Fruit fly (Drosophila melanogaster) whole organism, embryonic: Measurements from ENCODE around the gene CG32625.

Experiments used
- BEAF-32 ChIP-seq: fragments of 200-800 bp; sonication (Bioruptor generic); optimal IDR thresholded peaks from 3 replicates; lab custom pipeline; 2017; ENCODE audit warnings: missing biosample characterization, missing genetic modification characterization, mild to moderate bottlenecking, moderate library complexity, missing genetic modification reagents
- BtbVII ChIP-seq: fragments of 200-800 bp; sonication (Bioruptor generic); optimal IDR thresholded peaks from 3 replicates; lab custom pipeline; 2017; ENCODE audit warnings: missing biosample characterization, mild to moderate bottlenecking, missing genetic modification characterization
- Bteb2 ChIP-seq: fragments of 200-800 bp; sonication (Bioruptor generic); optimal IDR thresholded peaks from 2 replicates; lab custom pipeline; 2016; ENCODE audit warnings: missing biosample characterization, missing genetic modification characterization
- CG10321 ChIP-seq: fragments of 200-800 bp; sonication (Bioruptor generic); IDR thresholded peaks from 2 replicates; pipeline ENCODE4 v1.3.6; 2022; ENCODE audit warnings: missing biosample characterization, missing genetic modification characterization
- CG10979 ChIP-seq: fragments of 200-800 bp; sonication (Bioruptor generic); optimal IDR thresholded peaks from 2 replicates; lab custom pipeline; 2018; ENCODE audit warnings: missing biosample characterization, mild to moderate bottlenecking, missing genetic modification characterization, moderate library complexity
- CG11093 ChIP-seq: fragments of 200-800 bp; sonication (Bioruptor generic); IDR thresholded peaks from 3 replicates; pipeline ENCODE4 v1.3.6; 2022; ENCODE audit warnings: missing biosample characterization, missing genetic modification characterization
- CG11247 ChIP-seq: fragments of 200-800 bp; sonication (Bioruptor generic); IDR thresholded peaks from 2 replicates; pipeline ENCODE4 v1.3.6; 2022; ENCODE audit warnings: missing biosample characterization, missing genetic modification characterization
- CG11456 ChIP-seq: fragments of 200-800 bp; sonication (Bioruptor generic); IDR thresholded peaks from 3 replicates; pipeline ENCODE4 v1.3.6; 2022; ENCODE audit warnings: missing biosample characterization, missing genetic modification characterization
- CG12391 ChIP-seq: fragments of 200-800 bp; sonication (Bioruptor generic); optimal IDR thresholded peaks from 3 replicates; lab custom pipeline; 2018; ENCODE audit warnings: missing biosample characterization, mild to moderate bottlenecking, missing genetic modification characterization, moderate library complexity
- CG15011 ChIP-seq: fragments of 200-800 bp; sonication (Bioruptor generic); optimal IDR thresholded peaks from 3 replicates; lab custom pipeline; 2018; ENCODE audit warnings: missing biosample characterization, mild to moderate bottlenecking, missing genetic modification characterization
- CG15073 ChIP-seq: fragments of 200-800 bp; sonication (Bioruptor generic); optimal IDR thresholded peaks from 2 replicates; lab custom pipeline; 2016; ENCODE audit warnings: missing biosample characterization, missing genetic modification characterization
- CG15514 ChIP-seq: fragments of 200-800 bp; sonication (Bioruptor generic); optimal IDR thresholded peaks from 3 replicates; lab custom pipeline; 2017; ENCODE audit warnings: missing biosample characterization, missing genetic modification characterization, mild to moderate bottlenecking, moderate library complexity, missing genetic modification reagents
- CG17359 ChIP-seq: fragments of 200-800 bp; sonication (Bioruptor generic); optimal IDR thresholded peaks from 3 replicates; lab custom pipeline; 2018; ENCODE audit warnings: missing biosample characterization, mild to moderate bottlenecking, missing genetic modification characterization, moderate library complexity
- CG17802 ChIP-seq: fragments of 200-800 bp; sonication (Bioruptor generic); optimal IDR thresholded peaks from 2 replicates; lab custom pipeline; 2018; ENCODE audit warnings: missing biosample characterization, mild to moderate bottlenecking, missing genetic modification characterization, moderate library complexity
- CG2116 ChIP-seq: fragments of 200-800 bp; sonication (Bioruptor generic); optimal IDR thresholded peaks from 3 replicates; lab custom pipeline; 2018; ENCODE audit warnings: missing biosample characterization, mild to moderate bottlenecking, missing genetic modification characterization
- CG31224 ChIP-seq: fragments of 200-800 bp; sonication (Bioruptor generic); IDR thresholded peaks from 2 replicates; pipeline ENCODE4 v1.3.6; 2022; ENCODE audit warnings: missing biosample characterization, missing genetic modification characterization
- CG34376 ChIP-seq: fragments of 200-800 bp; sonication (Bioruptor generic); optimal IDR thresholded peaks from 2 replicates; lab custom pipeline; 2018; ENCODE audit warnings: missing biosample characterization, mild to moderate bottlenecking, missing genetic modification characterization
- CG3847 ChIP-seq: fragments of 200-800 bp; sonication (Bioruptor generic); IDR thresholded peaks from 2 replicates; pipeline ENCODE4 v1.3.6; 2022; ENCODE audit warnings: missing biosample characterization, missing genetic modification characterization
- CG42726 ChIP-seq: fragments of 200-800 bp; sonication (Bioruptor generic); IDR thresholded peaks from 2 replicates; pipeline ENCODE4 v1.3.6; 2022; ENCODE audit warnings: missing biosample characterization, missing genetic modification characterization; ENCODE audit not compliant: partially characterized antibody
- CG6175 ChIP-seq: fragments of 200-800 bp; sonication (Bioruptor generic); IDR thresholded peaks from 3 replicates; pipeline ENCODE4 v1.3.6; 2022; ENCODE audit warnings: missing biosample characterization, missing genetic modification characterization
- CG6683 ChIP-seq: fragments of 200-800 bp; sonication (Bioruptor generic); optimal IDR thresholded peaks from 2 replicates; lab custom pipeline; 2017; ENCODE audit warnings: missing biosample characterization, mild to moderate bottlenecking, missing genetic modification characterization, missing genetic modification reagents
- CG6813 ChIP-seq: fragments of 200-800 bp; sonication (Bioruptor generic); optimal IDR thresholded peaks from 2 replicates; lab custom pipeline; 2017; ENCODE audit warnings: missing biosample characterization, missing genetic modification characterization, mild to moderate bottlenecking, moderate library complexity, missing genetic modification reagents
- CG7372 ChIP-seq: fragments of 200-800 bp; sonication (Bioruptor generic); IDR thresholded peaks from 2 replicates; pipeline ENCODE4 v1.3.6; 2022; ENCODE audit warnings: missing biosample characterization, missing genetic modification characterization
- CG9797 ChIP-seq: fragments of 200-800 bp; sonication (Bioruptor generic); optimal IDR thresholded peaks from 3 replicates; lab custom pipeline; 2018; ENCODE audit warnings: missing biosample characterization, mild to moderate bottlenecking, missing genetic modification characterization
- CG9932 ChIP-seq: fragments of 200-800 bp; sonication (Bioruptor generic); IDR thresholded peaks from 2 replicates; pipeline ENCODE4 v1.3.6; 2022; ENCODE audit warnings: missing biosample characterization, missing genetic modification characterization
- Dad ChIP-seq: fragments of 200-800 bp; sonication (Bioruptor generic); optimal IDR thresholded peaks from 3 replicates; lab custom pipeline; 2016; ENCODE audit warnings: missing biosample characterization, missing genetic modification characterization
- Dek ChIP-seq: fragments of 200-800 bp; sonication (Bioruptor generic); optimal IDR thresholded peaks from 3 replicates; lab custom pipeline; 2019; ENCODE audit warnings: missing biosample characterization, mild to moderate bottlenecking, missing genetic modification characterization, moderate library complexity
- E2f1 ChIP-seq: fragments of 200-800 bp; sonication (Bioruptor generic); IDR thresholded peaks from 2 replicates; pipeline ENCODE4 v1.3.6; 2022; ENCODE audit warnings: missing biosample characterization, missing genetic modification characterization
- Ets97D ChIP-seq: fragments of 200-800 bp; sonication (Bioruptor generic); optimal IDR thresholded peaks from 3 replicates; lab custom pipeline; 2016; ENCODE audit warnings: missing biosample characterization, missing genetic modification characterization
- Fer2 ChIP-seq: fragments of 200-800 bp; sonication (Bioruptor generic); optimal IDR thresholded peaks from 2 replicates; lab custom pipeline; 2018; ENCODE audit warnings: missing biosample characterization, mild to moderate bottlenecking, missing genetic modification characterization, moderate library complexity
- Mes4 ChIP-seq: fragments of 200-800 bp; sonication (Bioruptor generic); optimal IDR thresholded peaks from 2 replicates; lab custom pipeline; 2016; ENCODE audit warnings: missing biosample characterization, missing genetic modification characterization
- Myb ChIP-seq: fragments of 200-800 bp; sonication (Bioruptor generic); optimal IDR thresholded peaks from 2 replicates; lab custom pipeline; 2016; ENCODE audit warnings: missing biosample characterization, missing genetic modification characterization
- NFAT ChIP-seq: fragments of 200-800 bp; sonication (Bioruptor generic); IDR thresholded peaks from 2 replicates; pipeline ENCODE4 v1.3.6; 2022; ENCODE audit warnings: missing biosample characterization, missing genetic modification characterization
- PHDP ChIP-seq: fragments of 200-800 bp; sonication (Bioruptor generic); optimal IDR thresholded peaks from 3 replicates; lab custom pipeline; 2018; ENCODE audit warnings: missing biosample characterization, mild to moderate bottlenecking, missing genetic modification characterization, moderate library complexity
- Spps ChIP-seq: fragments of 200-800 bp; sonication (Bioruptor generic); optimal IDR thresholded peaks from 2 replicates; lab custom pipeline; 2018; ENCODE audit warnings: missing biosample characterization, mild to moderate bottlenecking, missing genetic modification characterization
- Stat92E ChIP-seq, 3 experiments: fragments of >200 bp in 2 of 3; fragments of 200-800 bp in 1 of 3; sonication (Bioruptor generic) in 1 of 3; optimal IDR thresholded peaks; 2 replicates each; lab custom pipeline; 2017 to 2019; ENCODE audit warnings: missing biosample characterization in 3 of 3, missing genetic modification characterization in 3 of 3, mild to moderate bottlenecking in 1 of 3, moderate library complexity in 1 of 3
- TFAM ChIP-seq: fragments of 200-800 bp; sonication (Bioruptor generic); optimal IDR thresholded peaks from 2 replicates; lab custom pipeline; 2017; ENCODE audit warnings: missing biosample characterization, missing genetic modification characterization, inconsistent platforms
- Taf1 ChIP-seq: fragments of 200-800 bp; sonication (Bioruptor generic); IDR thresholded peaks from 2 replicates; pipeline ENCODE4 v1.3.6; 2022; ENCODE audit warnings: missing biosample characterization, missing genetic modification characterization
- corto ChIP-seq: fragments of 200-800 bp; sonication (Bioruptor generic); optimal IDR thresholded peaks from 2 replicates; lab custom pipeline; 2016; ENCODE audit warnings: missing biosample characterization, mild to moderate bottlenecking, missing genetic modification characterization, moderate library complexity
- dati ChIP-seq: fragments of 200-800 bp; sonication (Bioruptor generic); IDR thresholded peaks from 2 replicates; pipeline ENCODE4 v1.3.6; 2022; ENCODE audit warnings: missing biosample characterization, missing genetic modification characterization
- emc ChIP-seq: fragments of 200-800 bp; sonication (Bioruptor generic); optimal IDR thresholded peaks from 2 replicates; lab custom pipeline; 2016; ENCODE audit warnings: missing biosample characterization, missing genetic modification characterization
- fd64A ChIP-seq: fragments of 200-800 bp; sonication (Bioruptor generic); optimal IDR thresholded peaks from 3 replicates; lab custom pipeline; 2018; ENCODE audit warnings: missing biosample characterization, mild to moderate bottlenecking, missing genetic modification characterization
- jumu ChIP-seq: fragments of 200-800 bp; sonication (Bioruptor generic); optimal IDR thresholded peaks from 3 replicates; lab custom pipeline; 2016; ENCODE audit warnings: missing biosample characterization, missing genetic modification characterization
- mirr ChIP-seq: fragments of 200-800 bp; sonication (Bioruptor generic); optimal IDR thresholded peaks from 3 replicates; lab custom pipeline; 2018; ENCODE audit warnings: missing biosample characterization, mild to moderate bottlenecking, missing genetic modification characterization
- oc ChIP-seq: fragments of 200-800 bp; sonication (Bioruptor generic); optimal IDR thresholded peaks from 2 replicates; lab custom pipeline; 2018; ENCODE audit warnings: missing biosample characterization, mild to moderate bottlenecking, missing genetic modification characterization, moderate library complexity
- pb ChIP-seq: fragments of 200-800 bp; sonication (Bioruptor generic); optimal IDR thresholded peaks from 3 replicates; lab custom pipeline; 2016; ENCODE audit warnings: missing biosample characterization, missing genetic modification characterization
- pzg ChIP-seq: fragments of 200-800 bp; sonication (Bioruptor generic); optimal IDR thresholded peaks from 3 replicates; lab custom pipeline; 2018; ENCODE audit warnings: missing biosample characterization, mild to moderate bottlenecking, missing genetic modification characterization, moderate library complexity
- ssp ChIP-seq: fragments of 200-800 bp; sonication (Bioruptor generic); IDR thresholded peaks from 2 replicates; pipeline ENCODE4 v1.3.6; 2022; ENCODE audit warnings: missing biosample characterization, missing genetic modification characterization
- vfl ChIP-seq: fragments of 200-800 bp; sonication (Bioruptor generic); optimal IDR thresholded peaks from 2 replicates; lab custom pipeline; 2016; ENCODE audit warnings: missing biosample characterization, missing genetic modification characterization
- vvl ChIP-seq: fragments of 200-800 bp; sonication (Bioruptor generic); IDR thresholded peaks from 2 replicates; pipeline ENCODE4 v1.3.6; 2022; ENCODE audit warnings: missing biosample characterization, missing genetic modification characterization

The CG32625 gene

DNA sequence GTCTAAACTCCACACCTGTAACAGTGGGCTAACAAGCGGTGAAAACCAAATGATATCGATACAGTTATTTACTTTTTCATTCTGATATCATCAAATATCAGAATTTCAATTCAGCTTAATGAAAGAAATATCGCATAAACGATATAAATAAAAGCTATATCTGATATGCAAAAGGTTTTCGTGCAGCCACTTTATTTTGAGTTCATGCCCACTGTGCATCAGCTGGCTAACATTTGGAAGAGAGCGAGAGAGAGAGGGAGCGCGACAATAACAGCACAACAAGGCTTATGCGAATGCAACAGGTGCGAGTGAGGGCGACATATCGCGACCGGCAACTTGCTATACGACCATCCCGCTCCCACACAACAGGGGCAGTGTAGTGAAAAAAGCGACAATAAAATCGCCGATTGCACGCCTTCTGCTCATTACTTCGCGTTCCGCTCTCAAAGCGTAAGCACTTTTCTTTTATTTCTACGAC lies 17.2 kb downstream of the CG32625 start, which contains the start of gene CG11151 (continued):
- TF ChIP-seq Spps (tag; lab: Kevin White, UChicago) = peak; percentile 93
- TF ChIP-seq CG12391 = peak; percentile 98
- peak; percentile 86 for TF ChIP-seq Ets97D (GFP tag; lab: Kevin White, UChicago)
- peak; percentile 89 for TF ChIP-seq Myb (GFP tag; lab: Kevin White, UChicago)
- TF ChIP-seq CG3847 (GFP tag; lab: Robert Waterston, UW) = peak; percentile 92
- peak; percentile 95 for TF ChIP-seq vfl (GFP tag; lab: Kevin White, UChicago)
- peak; percentile 92 for TF ChIP-seq CG6683 (GFP tag; lab: Kevin White, UChicago)
- TF ChIP-seq CG42726 (GFP tag; lab: Robert Waterston, UW) = peak; percentile 51; the same call in 1 of the 2 replicates
- peak; percentile 81 for TF ChIP-seq TFAM (GFP tag; lab: Kevin White, UChicago)
- TF ChIP-seq Taf1 (GFP tag; lab: Robert Waterston, UW) = peak; percentile 89
- TF ChIP-seq CG15073 = peak; percentile 76
- peak; percentile 95 for TF ChIP-seq Bteb2
- TF ChIP-seq CG17802 = peak; percentile 84
- TF ChIP-seq CG11247 (GFP tag; lab: Robert Waterston, UW) = peak; percentile 89
- TF ChIP-seq dati = peak; percentile 86
- peak; percentile 97 for TF ChIP-seq jumu
- TF ChIP-seq Mes4 (GFP tag; lab: Kevin White, UChicago) = peak; percentile 95
- TF ChIP-seq CG9932 (GFP tag; lab: Robert Waterston, UW) = peak; percentile 94
- TF ChIP-seq BEAF-32 (GFP tag; lab: Kevin White, UChicago) = peak; percentile 40
- peak; percentile 95 for TF ChIP-seq E2f1 (GFP tag; lab: Robert Waterston, UW)
- TF ChIP-seq CG34376 (GFP tag; lab: Kevin White, UChicago) = peak; percentile 97
- TF ChIP-seq fd64A = peak; percentile 87
- TF ChIP-seq oc (tag; lab: Kevin White, UChicago) = peak; percentile 97
- peak; percentile 94 for TF ChIP-seq CG7372
- peak; percentile 6 for TF ChIP-seq CG9797
- TF ChIP-seq CG10979 = peak; percentile 96
- peak; percentile 94 for TF ChIP-seq Dek (tag; lab: Kevin White, UChicago)
- TF ChIP-seq Dad = peak; percentile 94
- TF ChIP-seq pb (GFP tag; lab: Kevin White, UChicago) = peak; percentile 95
- peak; percentile 98 for TF ChIP-seq PHDP (tag; lab: Kevin White, UChicago)
- peak; percentile 100 for TF ChIP-seq CG10321 (GFP tag; lab: Robert Waterston, UW)
- peak; percentile 80; the same call in 2 of the 3 replicates for TF ChIP-seq CG6175 (GFP tag; lab: Robert Waterston, UW)
- peak; percentile 98 for TF ChIP-seq vvl
- peak; percentile 93 for TF ChIP-seq Fer2 (tag; lab: Kevin White, UChicago)
- TF ChIP-seq CG11456 = peak; percentile 94
- TF ChIP-seq CG11093 (GFP tag; lab: Robert Waterston, UW) = peak; percentile 85
- TF ChIP-seq CG6813 = peak; percentile 97
- peak in 1 of 3 experiments; percentile 92 for TF ChIP-seq Stat92E (GFP tag; optimal IDR thresholded peaks at IDR 0.05; lab: Kevin White, UChicago)
- peak; percentile 88 for TF ChIP-seq emc (GFP tag; lab: Kevin White, UChicago)
- TF ChIP-seq CG2116 (GFP tag; lab: Kevin White, UChicago) = peak; percentile 81
- TF ChIP-seq NFAT (GFP tag; lab: Robert Waterston, UW) = peak; percentile 88
- TF ChIP-seq mirr = peak; percentile 95
- TF ChIP-seq ssp (GFP tag; lab: Robert Waterston, UW) = peak; percentile 85
- TF ChIP-seq CG17359 (tag; lab: Kevin White, UChicago) = peak; percentile 98
- TF ChIP-seq corto (GFP tag; lab: Kevin White, UChicago) = peak; percentile 86
- peak; percentile 93 for TF ChIP-seq CG15011 (GFP tag; lab: Kevin White, UChicago)
- peak; percentile 40 for TF ChIP-seq pzg (GFP tag; lab: Kevin White, UChicago)
- TF ChIP-seq CG15514 (GFP tag; lab: Kevin White, UChicago) = peak; percentile 91
- peak; percentile 97 for TF ChIP-seq BtbVII (GFP tag; lab: Kevin White, UChicago)
- TF ChIP-seq CG31224 = peak; percentile 85
